Fruit fly (Drosophila melanogaster) whole organism, embryonic: ENCODE results near the gene Zw.

Experiments used
- Aef1 ChIP-seq: fragments of 200-800 bp; sonication (Bioruptor generic); IDR thresholded peaks from 3 replicates; pipeline ENCODE4 v1.3.6; 2022; ENCODE audit warnings: missing biosample characterization, missing genetic modification characterization
- BEAF-32 ChIP-seq: fragments of 200-800 bp; sonication (Bioruptor generic); optimal IDR thresholded peaks from 3 replicates; lab custom pipeline; 2017; ENCODE audit warnings: missing biosample characterization, missing genetic modification characterization, mild to moderate bottlenecking, moderate library complexity, missing genetic modification reagents
- CG1024 ChIP-seq: fragments of 200-800 bp; sonication (Bioruptor generic); IDR thresholded peaks from 2 replicates; pipeline ENCODE4 v1.3.6; 2022; ENCODE audit warnings: missing biosample characterization, missing genetic modification characterization
- CG10267 ChIP-seq: fragments of 200-800 bp; sonication (Bioruptor generic); optimal IDR thresholded peaks from 2 replicates; lab custom pipeline; 2018; ENCODE audit warnings: missing biosample characterization, mild to moderate bottlenecking, missing genetic modification characterization, moderate library complexity
- CG1233 ChIP-seq: fragments of 200-800 bp; sonication (Bioruptor generic); optimal IDR thresholded peaks from 4 replicates; lab custom pipeline; 2018; ENCODE audit warnings: missing biosample characterization, mild to moderate bottlenecking, missing genetic modification characterization
- CG13287 ChIP-seq: fragments of 200-800 bp; sonication (Bioruptor generic); IDR thresholded peaks from 2 replicates; pipeline ENCODE4 v1.3.6; 2022; ENCODE audit warnings: missing biosample characterization, missing genetic modification characterization; ENCODE audit not compliant: partially characterized antibody
- CG13624 ChIP-seq: fragments of 200-800 bp; sonication (Bioruptor generic); optimal IDR thresholded peaks from 2 replicates; lab custom pipeline; 2016; ENCODE audit warnings: missing biosample characterization, missing genetic modification characterization
- CG15011 ChIP-seq: fragments of 200-800 bp; sonication (Bioruptor generic); optimal IDR thresholded peaks from 3 replicates; lab custom pipeline; 2018; ENCODE audit warnings: missing biosample characterization, mild to moderate bottlenecking, missing genetic modification characterization
- CG15073 ChIP-seq: fragments of 200-800 bp; sonication (Bioruptor generic); optimal IDR thresholded peaks from 2 replicates; lab custom pipeline; 2016; ENCODE audit warnings: missing biosample characterization, missing genetic modification characterization
- CG15269 ChIP-seq: fragments of 200-800 bp; sonication (Bioruptor generic); optimal IDR thresholded peaks from 2 replicates; lab custom pipeline; 2018; ENCODE audit warnings: missing biosample characterization, mild to moderate bottlenecking, missing genetic modification characterization, moderate library complexity
- CG15696 ChIP-seq: fragments of 200-800 bp; sonication (Bioruptor generic); optimal IDR thresholded peaks from 2 replicates; lab custom pipeline; 2019; ENCODE audit warnings: missing biosample characterization, mild to moderate bottlenecking, missing genetic modification characterization, moderate library complexity
- CG17385 ChIP-seq: fragments of 200-800 bp; sonication (Bioruptor generic); optimal IDR thresholded peaks from 3 replicates; lab custom pipeline; 2018; ENCODE audit warnings: missing biosample characterization, mild to moderate bottlenecking, missing genetic modification characterization
- CG17829 ChIP-seq: fragments of 200-800 bp; optimal IDR thresholded peaks from 2 replicates; lab custom pipeline; 2019; ENCODE audit warnings: missing biosample characterization, mild to moderate bottlenecking, missing genetic modification characterization, moderate library complexity
- CG18764 ChIP-seq: fragments of 200-800 bp; sonication (Bioruptor generic); optimal IDR thresholded peaks from 3 replicates; lab custom pipeline; 2016; ENCODE audit warnings: missing biosample characterization, missing genetic modification characterization
- CG2116 ChIP-seq: fragments of 200-800 bp; sonication (Bioruptor generic); optimal IDR thresholded peaks from 3 replicates; lab custom pipeline; 2018; ENCODE audit warnings: missing biosample characterization, mild to moderate bottlenecking, missing genetic modification characterization
- CG33557 ChIP-seq: fragments of 200-800 bp; sonication (Bioruptor generic); optimal IDR thresholded peaks from 2 replicates; lab custom pipeline; 2019; ENCODE audit warnings: missing biosample characterization, mild to moderate bottlenecking, missing genetic modification characterization, moderate library complexity
- CG5245 ChIP-seq: fragments of 200-800 bp; sonication (Bioruptor generic); optimal IDR thresholded peaks from 3 replicates; lab custom pipeline; 2016; ENCODE audit warnings: missing biosample characterization, missing genetic modification characterization
- CG6683 ChIP-seq: fragments of 200-800 bp; sonication (Bioruptor generic); optimal IDR thresholded peaks from 2 replicates; lab custom pipeline; 2017; ENCODE audit warnings: missing biosample characterization, mild to moderate bottlenecking, missing genetic modification characterization, missing genetic modification reagents
- CG8290 ChIP-seq, 3 experiments: fragments of 200-800 bp; sonication (Bioruptor generic); optimal IDR thresholded peaks; 2 replicates each; lab custom pipeline; 2016 to 2019; ENCODE audit warnings: missing biosample characterization in 3 of 3, missing genetic modification characterization in 3 of 3, mild to moderate bottlenecking in 2 of 3, moderate library complexity in 1 of 3
- CG8944 ChIP-seq: fragments of 200-800 bp; sonication (Bioruptor generic); optimal IDR thresholded peaks from 3 replicates; lab custom pipeline; 2016; ENCODE audit warnings: missing biosample characterization, missing genetic modification characterization
- D19B ChIP-seq: fragments of 200-800 bp; sonication (Bioruptor generic); optimal IDR thresholded peaks from 2 replicates; lab custom pipeline; 2017; ENCODE audit warnings: missing biosample characterization, mild to moderate bottlenecking, missing genetic modification characterization
- Dek ChIP-seq: fragments of 200-800 bp; sonication (Bioruptor generic); optimal IDR thresholded peaks from 3 replicates; lab custom pipeline; 2019; ENCODE audit warnings: missing biosample characterization, mild to moderate bottlenecking, missing genetic modification characterization, moderate library complexity
- Dip2 ChIP-seq: fragments of 200-800 bp; sonication (Bioruptor generic); IDR thresholded peaks from 2 replicates; pipeline ENCODE4 v1.3.6; 2022; ENCODE audit warnings: missing biosample characterization, missing genetic modification characterization
- Dp ChIP-seq: fragments of 200-800 bp; sonication (Bioruptor generic); optimal IDR thresholded peaks from 2 replicates; lab custom pipeline; 2018; ENCODE audit warnings: missing biosample characterization, mild to moderate bottlenecking, missing genetic modification characterization, moderate library complexity
- Dref ChIP-seq: fragments of 200-800 bp; sonication (Bioruptor generic); IDR thresholded peaks from 2 replicates; pipeline ENCODE4 v1.3.6; 2022; ENCODE audit warnings: missing biosample characterization, missing genetic modification characterization
- HLH54F ChIP-seq: fragments of 200-800 bp; sonication (Bioruptor generic); optimal IDR thresholded peaks from 3 replicates; lab custom pipeline; 2016; ENCODE audit warnings: missing biosample characterization, missing genetic modification characterization
- Hr39 ChIP-seq: fragments of >200 bp; optimal IDR thresholded peaks from 2 replicates; lab custom pipeline; 2017
- Lim3 ChIP-seq: fragments of 200-800 bp; sonication (Bioruptor generic); IDR thresholded peaks from 2 replicates; pipeline ENCODE4 v1.3.6; 2022; ENCODE audit warnings: missing biosample characterization, missing genetic modification characterization
- MBD-R2 ChIP-seq: fragments of 200-800 bp; sonication (Bioruptor generic); IDR thresholded peaks from 2 replicates; pipeline ENCODE4 v1.3.6; 2022; ENCODE audit warnings: missing biosample characterization, missing genetic modification characterization
- Myb ChIP-seq: fragments of 200-800 bp; sonication (Bioruptor generic); optimal IDR thresholded peaks from 2 replicates; lab custom pipeline; 2016; ENCODE audit warnings: missing biosample characterization, missing genetic modification characterization
- Nf-YC ChIP-seq: fragments of 200-800 bp; optimal IDR thresholded peaks from 3 replicates; lab custom pipeline; 2019; ENCODE audit warnings: missing biosample characterization, mild to moderate bottlenecking, missing genetic modification characterization, moderate library complexity
- Six4 ChIP-seq: fragments of 200-800 bp; sonication (Bioruptor generic); optimal IDR thresholded peaks from 2 replicates; lab custom pipeline; 2016; ENCODE audit warnings: missing biosample characterization, missing genetic modification characterization
- YL-1 ChIP-seq: fragments of 200-800 bp; sonication (Bioruptor generic); optimal IDR thresholded peaks from 3 replicates; lab custom pipeline; 2017; ENCODE audit warnings: missing biosample characterization, mild to moderate bottlenecking, missing genetic modification characterization
- cas ChIP-seq: fragments of 200-800 bp; sonication (Bioruptor generic); IDR thresholded peaks from 2 replicates; pipeline ENCODE4 v1.3.6; 2022; ENCODE audit warnings: missing biosample characterization, missing genetic modification characterization
- corto ChIP-seq: fragments of 200-800 bp; sonication (Bioruptor generic); optimal IDR thresholded peaks from 2 replicates; lab custom pipeline; 2016; ENCODE audit warnings: missing biosample characterization, mild to moderate bottlenecking, missing genetic modification characterization, moderate library complexity
- danr ChIP-seq: fragments of 200-800 bp; sonication (Bioruptor generic); IDR thresholded peaks from 2 replicates; pipeline ENCODE4 v1.3.6; 2022; ENCODE audit warnings: missing biosample characterization, missing genetic modification characterization
- disco-r ChIP-seq: fragments of 200-800 bp; sonication (Bioruptor generic); optimal IDR thresholded peaks from 2 replicates; lab custom pipeline; 2016; ENCODE audit warnings: missing biosample characterization, missing genetic modification characterization
- fd102C ChIP-seq: fragments of 200-800 bp; sonication (Bioruptor generic); optimal IDR thresholded peaks from 2 replicates; lab custom pipeline; 2018; ENCODE audit warnings: missing biosample characterization, mild to moderate bottlenecking, missing genetic modification characterization, moderate library complexity
- fd96Cb ChIP-seq: fragments of 200-800 bp; sonication (Bioruptor generic); optimal IDR thresholded peaks from 2 replicates; lab custom pipeline; 2018; ENCODE audit warnings: missing biosample characterization, mild to moderate bottlenecking, missing genetic modification characterization, moderate library complexity
- hb ChIP-seq: fragments of 200-800 bp; sonication (Bioruptor generic); IDR thresholded peaks from 3 replicates; pipeline ENCODE4 v1.3.6; 2022; ENCODE audit warnings: missing biosample characterization, missing genetic modification characterization; ENCODE audit not compliant: partially characterized antibody
- hbn ChIP-seq: fragments of 200-800 bp; sonication (Bioruptor generic); IDR thresholded peaks from 2 replicates; pipeline ENCODE4 v1.3.6; 2022; ENCODE audit warnings: missing biosample characterization, missing genetic modification characterization; ENCODE audit not compliant: partially characterized antibody
- kni ChIP-seq: fragments of 200-800 bp; sonication (Bioruptor generic); optimal IDR thresholded peaks from 3 replicates; lab custom pipeline; 2017; ENCODE audit warnings: mild to moderate bottlenecking, missing biosample characterization, missing genetic modification reagents, missing genetic modification characterization
- knrl ChIP-seq: fragments of 200-800 bp; sonication (Bioruptor generic); IDR thresholded peaks from 3 replicates; pipeline ENCODE4 v1.3.6; 2022; ENCODE audit warnings: missing biosample characterization, missing genetic modification characterization; ENCODE audit not compliant: partially characterized antibody
- nau ChIP-seq: fragments of 200-800 bp; sonication (Bioruptor generic); optimal IDR thresholded peaks from 3 replicates; lab custom pipeline; 2017; ENCODE audit warnings: missing biosample characterization, mild to moderate bottlenecking, missing genetic modification characterization, missing genetic modification reagents
- pfk ChIP-seq: fragments of 200-800 bp; sonication (Bioruptor generic); optimal IDR thresholded peaks from 2 replicates; lab custom pipeline; 2018; ENCODE audit warnings: missing biosample characterization, mild to moderate bottlenecking, missing genetic modification characterization, moderate library complexity
- row ChIP-seq: fragments of 200-800 bp; sonication (Bioruptor generic); IDR thresholded peaks from 3 replicates; pipeline ENCODE4 v1.3.6; 2022; ENCODE audit warnings: missing biosample characterization, missing genetic modification characterization
- sc ChIP-seq, 3 experiments: fragments of >200 bp in 2 of 3; fragments of 200-800 bp in 1 of 3; sonication (Bioruptor generic) in 1 of 3; optimal IDR thresholded peaks; 2 replicates in 2 of 3; 3 replicates in 1 of 3; lab custom pipeline; 2017; ENCODE audit warnings: mild to moderate bottlenecking in 1 of 3, missing biosample characterization in 1 of 3, missing genetic modification characterization in 1 of 3, missing genetic modification reagents in 1 of 3
- sim ChIP-seq: fragments of 200-800 bp; sonication (Bioruptor generic); IDR thresholded peaks from 2 replicates; pipeline ENCODE4 v1.3.6; 2022; ENCODE audit warnings: missing biosample characterization, missing genetic modification characterization

Gene Zw

DNA sequence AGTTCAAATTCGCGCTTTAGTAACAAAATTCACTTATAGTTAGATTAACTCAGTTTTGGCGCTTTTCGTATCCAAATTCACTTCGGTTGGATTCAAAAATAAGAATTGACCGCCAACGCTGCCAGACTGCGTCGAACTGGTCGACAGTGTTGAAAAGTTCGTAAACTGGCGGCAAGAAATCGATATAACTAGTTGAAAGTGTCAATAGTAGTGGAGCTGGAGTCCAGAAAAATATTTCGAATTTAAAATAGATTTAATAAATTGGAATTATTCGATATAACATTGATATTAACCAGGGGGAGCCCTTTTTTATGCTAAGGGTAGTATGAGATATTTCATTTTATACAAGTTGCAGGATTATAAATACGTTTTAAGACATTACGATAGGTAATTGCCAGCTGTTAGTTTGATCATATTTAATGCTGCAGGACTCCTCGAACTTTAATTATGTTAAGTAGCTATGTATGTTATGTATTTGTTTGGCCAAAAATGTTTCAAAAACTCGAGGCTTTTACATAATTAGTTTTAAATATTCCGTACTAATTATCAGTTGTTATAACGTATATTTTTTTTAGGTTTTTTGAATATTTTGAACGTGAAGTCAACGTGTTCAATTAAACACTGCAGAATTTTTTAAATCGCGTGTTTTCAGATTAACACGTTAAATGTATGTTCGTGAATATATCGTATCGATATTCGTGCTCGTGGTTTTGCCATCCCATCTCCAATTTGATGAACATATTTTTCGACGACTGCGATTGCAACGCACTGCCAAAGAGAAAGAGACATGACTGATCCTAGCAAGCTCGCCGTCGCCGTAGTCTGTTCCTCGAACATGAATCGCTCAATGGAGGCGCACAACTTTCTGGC, 3.0 kb upstream of the Zw start, which contains the start of the genes CG14223 and Ssu72 (continued):
- TF ChIP-seq BEAF-32 (GFP tag; lab: Kevin White, UChicago): peak; percentile 73
- TF ChIP-seq YL-1 (GFP tag; lab: Kevin White, UChicago): peak; percentile 21
- TF ChIP-seq CG1024 (GFP tag; lab: Robert Waterston, UW): no peak
- no peak for TF ChIP-seq danr
- no peak for TF ChIP-seq Hr39 (lab: Kevin White, UChicago)
- TF ChIP-seq D19B: no peak
- TF ChIP-seq sim (GFP tag; lab: Robert Waterston, UW): no peak
- TF ChIP-seq CG15696 (tag; lab: Kevin White, UChicago): no peak
- peak; percentile 78; the same call in 2 of the 3 replicates for TF ChIP-seq knrl (GFP tag; lab: Robert Waterston, UW)
- TF ChIP-seq CG5245 (GFP tag; lab: Kevin White, UChicago): no peak
- no peak for TF ChIP-seq CG17829
- TF ChIP-seq Dp (GFP tag; lab: Kevin White, UChicago): peak; percentile 86
- TF ChIP-seq CG17385 (GFP tag; lab: Kevin White, UChicago): no peak
- TF ChIP-seq CG15269: no peak
- no peak for TF ChIP-seq CG15073 (GFP tag; lab: Kevin White, UChicago)
- TF ChIP-seq Six4 (GFP tag; lab: Kevin White, UChicago): no peak
- TF ChIP-seq CG15011 (GFP tag; lab: Kevin White, UChicago): no peak
- no peak for TF ChIP-seq fd102C
- TF ChIP-seq hbn: peak; percentile 73
- peak; percentile 61; the same call in 1 of the 3 replicates for TF ChIP-seq hb (GFP tag; lab: Robert Waterston, UW)
- TF ChIP-seq fd96Cb: no peak
- TF ChIP-seq nau (GFP tag; lab: Kevin White, UChicago): no peak
- no peak for TF ChIP-seq corto (GFP tag; lab: Kevin White, UChicago)
- peak; percentile 45 for TF ChIP-seq MBD-R2 (GFP tag; lab: Robert Waterston, UW)
- no peak for TF ChIP-seq CG33557 (GFP tag; lab: Kevin White, UChicago)
- TF ChIP-seq CG2116 (GFP tag; lab: Kevin White, UChicago): peak; percentile 40
- no peak for TF ChIP-seq CG1233 (GFP tag; lab: Kevin White, UChicago)
- peak; percentile 86 for TF ChIP-seq CG10267 (tag; lab: Kevin White, UChicago)
- TF ChIP-seq CG6683 (GFP tag; lab: Kevin White, UChicago): no peak
- TF ChIP-seq sc (optimal IDR thresholded peaks at IDR 0.05; lab: Kevin White, UChicago): no peak
- TF ChIP-seq sc (GFP tag; optimal IDR thresholded peaks at IDR 0.05; lab: Kevin White, UChicago): no peak
- TF ChIP-seq Nf-YC (tag; lab: Kevin White, UChicago): no peak
- TF ChIP-seq disco-r: no peak
- TF ChIP-seq Dref (GFP tag; lab: Robert Waterston, UW): peak; percentile 66
- no peak for TF ChIP-seq Dip2 (GFP tag; lab: Robert Waterston, UW)
- TF ChIP-seq Lim3 (GFP tag; lab: Robert Waterston, UW): no peak
- TF ChIP-seq CG13287: peak; percentile 84
- no peak for TF ChIP-seq CG18764 (GFP tag; lab: Kevin White, UChicago)
- no peak for TF ChIP-seq CG8944 (GFP tag; lab: Kevin White, UChicago)
- TF ChIP-seq row: peak; percentile 34
- no peak for TF ChIP-seq pfk (GFP tag; lab: Kevin White, UChicago)
- TF ChIP-seq Myb (GFP tag; lab: Kevin White, UChicago): peak; percentile 71
- TF ChIP-seq kni (GFP tag; lab: Kevin White, UChicago): no peak
- peak; percentile 7 for TF ChIP-seq HLH54F
- no peak for TF ChIP-seq CG8290 (GFP tag; optimal IDR thresholded peaks at IDR 0.05; lab: Kevin White, UChicago)
- peak in 1 of 2 experiments; percentile 47 for TF ChIP-seq CG8290 (tag; optimal IDR thresholded peaks at IDR 0.05; lab: Kevin White, UChicago)
- no peak; the same call in 2 of the 3 replicates for TF ChIP-seq Aef1 (GFP tag; lab: Robert Waterston, UW)
- TF ChIP-seq CG13624: no peak
- no peak for TF ChIP-seq cas (GFP tag; lab: Robert Waterston, UW)
- no peak for TF ChIP-seq Dek (tag; lab: Kevin White, UChicago)
